Worm (Caenorhabditis elegans) whole organism, L1 larva: ENCODE measurements around the gene nhr-286.

Source experiments
- C04F5.9 ChIP-seq: sonication (generic microtip); optimal IDR thresholded peaks from 2 replicates; lab custom pipeline; 2016; ENCODE audit warnings: missing genetic modification characterization, missing compliant biosample characterization
- F16B12.6 ChIP-seq: fragments of 150-350 bp; optimal IDR thresholded peaks from 2 replicates; lab custom pipeline; 2014; ENCODE audit warnings: missing biosample characterization, missing genetic modification characterization
- aha-1 ChIP-seq: fragments of 150-350 bp; optimal IDR thresholded peaks from 2 replicates; lab custom pipeline; 2014; ENCODE audit warnings: missing biosample characterization, missing genetic modification characterization
- aly-2 ChIP-seq: fragments of 150-350 bp; optimal IDR thresholded peaks from 2 replicates; lab custom pipeline; 2014; ENCODE audit warnings: missing biosample characterization, missing genetic modification characterization
- ceh-63 ChIP-seq: fragments of 200-800 bp; sonication (Bioruptor generic); optimal IDR thresholded peaks from 2 replicates; lab custom pipeline; 2018; ENCODE audit warnings: mild to moderate bottlenecking, missing genetic modification characterization, missing compliant biosample characterization
- ceh-8 ChIP-seq: fragments of 200-800 bp; sonication (Bioruptor generic); optimal IDR thresholded peaks from 2 replicates; lab custom pipeline; 2018; ENCODE audit warnings: mild to moderate bottlenecking, missing genetic modification characterization, moderate library complexity, missing compliant biosample characterization
- ceh-88 ChIP-seq: fragments of 200-800 bp; sonication (Bioruptor generic); IDR thresholded peaks from 2 replicates; pipeline ENCODE4 v1.3.6; 2022; ENCODE audit warnings: missing genetic modification characterization, missing compliant biosample characterization
- ceh-90 ChIP-seq: sonication (generic microtip); optimal IDR thresholded peaks from 2 replicates; lab custom pipeline; 2016; ENCODE audit warnings: missing genetic modification characterization, missing compliant biosample characterization
- efl-1 ChIP-seq, 4 experiments: fragments of 150-350 bp; optimal IDR thresholded peaks in 3 of 4; peaks in 1 of 4; 1 replicate in 1 of 4; 2 replicates in 3 of 4; lab custom pipeline; 2014; ENCODE audit warnings: missing biosample characterization in 2 of 4, missing genetic modification characterization in 2 of 4, missing genetic modification reagents in 2 of 4
- ets-5 ChIP-seq: fragments of 200-800 bp; sonication (Bioruptor generic); IDR thresholded peaks from 2 replicates; pipeline ENCODE4 v1.3.6; 2022; ENCODE audit warnings: missing genetic modification characterization, missing compliant biosample characterization
- fkh-8 ChIP-seq: sonication (generic microtip); optimal IDR thresholded peaks from 2 replicates; lab custom pipeline; 2016; ENCODE audit warnings: mild to moderate bottlenecking, missing genetic modification characterization, missing compliant biosample characterization
- fos-1 ChIP-seq: fragments of 150-350 bp; optimal IDR thresholded peaks from 2 replicates; lab custom pipeline; 2014; ENCODE audit warnings: missing biosample characterization, missing genetic modification characterization
- grh-1 ChIP-seq: fragments of 200-800 bp; sonication (Bioruptor generic); IDR thresholded peaks from 2 replicates; pipeline ENCODE4 v1.3.6; 2022; ENCODE audit warnings: missing genetic modification reagents, missing genetic modification characterization, missing compliant biosample characterization
- hlh-4 ChIP-seq: sonication (generic microtip); optimal IDR thresholded peaks from 2 replicates; lab custom pipeline; 2016; ENCODE audit warnings: mild to moderate bottlenecking, missing genetic modification characterization, missing compliant biosample characterization
- irx-1 ChIP-seq: sonication (generic microtip); optimal IDR thresholded peaks from 2 replicates; lab custom pipeline; 2016; ENCODE audit warnings: missing genetic modification characterization, missing compliant biosample characterization
- isw-1 ChIP-seq: fragments of 200-800 bp; sonication (Bioruptor generic); IDR thresholded peaks from 2 replicates; pipeline ENCODE4 v1.3.6; 2022; ENCODE audit warnings: missing genetic modification characterization, missing compliant biosample characterization
- jun-1 ChIP-seq: fragments of 150-350 bp; optimal IDR thresholded peaks from 2 replicates; lab custom pipeline; 2014; ENCODE audit warnings: missing biosample characterization, missing genetic modification reagents, missing genetic modification characterization
- lin-14 ChIP-seq: fragments of 200-800 bp; sonication (Bioruptor generic); optimal IDR thresholded peaks from 2 replicates; lab custom pipeline; 2018; ENCODE audit warnings: mild to moderate bottlenecking, missing genetic modification characterization, moderate library complexity, missing compliant biosample characterization
- lin-39 ChIP-seq: fragments of 150-350 bp; optimal IDR thresholded peaks from 2 replicates; lab custom pipeline; 2014; ENCODE audit warnings: missing biosample characterization, missing genetic modification reagents, missing genetic modification characterization
- lir-3 ChIP-seq: sonication (generic microtip); optimal IDR thresholded peaks from 2 replicates; lab custom pipeline; 2016; ENCODE audit warnings: mild to moderate bottlenecking, missing genetic modification characterization, moderate library complexity, missing compliant biosample characterization; ENCODE audit not compliant: poor library complexity
- lsy-2 ChIP-seq, 2 experiments: fragments of 150-350 bp; optimal IDR thresholded peaks; 2 replicates each; lab custom pipeline; 2014; ENCODE audit warnings: missing biosample characterization in 2 of 2, missing genetic modification characterization in 2 of 2
- mdl-1 ChIP-seq, 2 experiments: fragments of 150-350 bp; optimal IDR thresholded peaks; 2 replicates each; lab custom pipeline; 2014 to 2017; ENCODE audit warnings: missing biosample characterization in 2 of 2, missing genetic modification characterization in 2 of 2, inconsistent platforms in 1 of 2
- mef-2 ChIP-seq: fragments of 150-350 bp; optimal IDR thresholded peaks from 2 replicates; lab custom pipeline; 2014; ENCODE audit warnings: missing biosample characterization, missing genetic modification characterization
- nhr-76 ChIP-seq: sonication (generic microtip); optimal IDR thresholded peaks from 2 replicates; lab custom pipeline; 2017; ENCODE audit warnings: missing biosample characterization, missing genetic modification characterization
- nhr-84 ChIP-seq: sonication (generic microtip); optimal IDR thresholded peaks from 2 replicates; lab custom pipeline; 2017; ENCODE audit warnings: missing biosample characterization, missing genetic modification characterization
- nhr-85 ChIP-seq: sonication (generic microtip); peaks from one replicate; lab custom pipeline; 2016; ENCODE audit warnings: missing genetic modification characterization, inconsistent platforms, missing compliant biosample characterization
- rnt-1 ChIP-seq: sonication (generic microtip); optimal IDR thresholded peaks from 2 replicates; lab custom pipeline; 2016; ENCODE audit warnings: mild to moderate bottlenecking, missing genetic modification characterization, moderate library complexity, missing compliant biosample characterization
- snu-23 ChIP-seq: sonication (generic microtip); optimal IDR thresholded peaks from 2 replicates; lab custom pipeline; 2016; ENCODE audit warnings: missing genetic modification characterization, missing compliant biosample characterization
- sptf-1 ChIP-seq: fragments of 150-350 bp; optimal IDR thresholded peaks from 2 replicates; lab custom pipeline; 2014; ENCODE audit warnings: missing biosample characterization, missing genetic modification characterization
- sup-37 ChIP-seq: fragments of 200-800 bp; sonication (Bioruptor generic); optimal IDR thresholded peaks from 2 replicates; lab custom pipeline; 2018; ENCODE audit warnings: mild to moderate bottlenecking, missing genetic modification characterization, missing compliant biosample characterization
- tlp-1 ChIP-seq: fragments of 150-350 bp; optimal IDR thresholded peaks from 2 replicates; lab custom pipeline; 2014; ENCODE audit warnings: missing biosample characterization, missing genetic modification characterization
- unc-130 ChIP-seq: fragments of 150-350 bp; optimal IDR thresholded peaks from 2 replicates; lab custom pipeline; 2017; ENCODE audit warnings: missing biosample characterization, missing genetic modification characterization, inconsistent platforms
- unc-30 ChIP-seq: sonication (generic microtip); optimal IDR thresholded peaks from 2 replicates; lab custom pipeline; 2017; ENCODE audit warnings: missing biosample characterization, missing genetic modification characterization

Gene nhr-286

ce11 chrV:7133963-7134362 lies 42.6 kb upstream of the nhr-286 start, which contains the start of gene F10D2.16:
Gene F10D2.16, plus strand, starts transcription at chrV:7134263.
- no peak for TF ChIP-seq lin-39
- no peak for TF ChIP-seq efl-1 (optimal IDR thresholded peaks at IDR 0.05; lab: Kevin White, UChicago)
- TF ChIP-seq efl-1 (GFP tag; optimal IDR thresholded peaks at IDR 0.05 in 1 of 2; lab: Kevin White, UChicago) = peak in 1 of 2 experiments; percentile 39

ce11 chrV:7132248-7132647 lies 40.8 kb upstream of the nhr-286 start, which contains the start of gene sre-10:
Gene sre-10, plus strand, starts transcription at chrV:7132548.
- TF ChIP-seq fkh-8 (tag; lab: Kevin White, UChicago) (no peak), lsy-2 (tag; optimal IDR thresholded peaks at IDR 0.05; lab: Kevin White, UChicago) (no peak), sup-37 (GFP tag; lab: Kevin White, UChicago) (no peak), ceh-63 (GFP tag; lab: Kevin White, UChicago) (no peak), sptf-1 (no peak), hlh-4 (tag; lab: Kevin White, UChicago) (no peak), jun-1 (tag; lab: Kevin White, UChicago) (no peak), lin-14 (GFP tag; lab: Kevin White, UChicago) (no peak)
- TF ChIP-seq, all 84 proteins: peak for 0

- TF ChIP-seq aly-2 (tag; lab: Kevin White, UChicago) = no peak
- no peak for TF ChIP-seq snu-23 (GFP tag; lab: Kevin White, UChicago)
- TF ChIP-seq unc-130 (tag; lab: Kevin White, UChicago) = no peak
- no peak for TF ChIP-seq ets-5 (GFP tag; lab: Robert Waterston, UW)
- TF ChIP-seq nhr-85 = no peak
- TF ChIP-seq aha-1 = no peak
- TF ChIP-seq F16B12.6 (tag; lab: Kevin White, UChicago) = no peak
- no peak for TF ChIP-seq fos-1 (tag; lab: Kevin White, UChicago)
- no peak for TF ChIP-seq mef-2 (tag; lab: Kevin White, UChicago)
- TF ChIP-seq, all 84 proteins: peak for 0
Observed at ce11 chrV:7130974-7131373, 39.6 kb upstream of the nhr-286 start, which contains the start of gene srx-36. Gene srx-36, minus strand, starts transcription at chrV:7131074.

- no peak for TF ChIP-seq lir-3 (tag; lab: Kevin White, UChicago)
- TF ChIP-seq efl-1 (optimal IDR thresholded peaks at IDR 0.05; lab: Kevin White, UChicago) = no peak
- TF ChIP-seq efl-1 (GFP tag; optimal IDR thresholded peaks at IDR 0.05 in 1 of 2; lab: Kevin White, UChicago) = peak in 1 of 2 experiments; percentile 13
- TF ChIP-seq ceh-90 (tag; lab: Kevin White, UChicago) = no peak
Observed at ce11 chrV:7129460-7129859, 38.0 kb upstream of the nhr-286 start, which contains the start of gene T01C4.8. Gene T01C4.8, minus strand, starts transcription at chrV:7129560.

- TF ChIP-seq lsy-2 (tag; optimal IDR thresholded peaks at IDR 0.05; lab: Kevin White, UChicago) (no peak), unc-30 (tag; lab: Kevin White, UChicago) (no peak), snu-23 (GFP tag; lab: Kevin White, UChicago) (no peak), C04F5.9 (tag; lab: Kevin White, UChicago) (no peak), isw-1 (no peak), ceh-8 (GFP tag; lab: Kevin White, UChicago) (no peak), grh-1 (no peak), lin-39 (no peak), mdl-1 (tag; optimal IDR thresholded peaks at IDR 0.05; lab: Kevin White, UChicago) (no peak), ceh-88 (GFP tag; lab: Robert Waterston, UW) (no peak), irx-1 (tag; lab: Kevin White, UChicago) (no peak), rnt-1 (no peak), nhr-76 (tag; lab: Kevin White, UChicago) (no peak), tlp-1 (no peak), aly-2 (tag; lab: Kevin White, UChicago) (no peak), nhr-84 (tag; lab: Kevin White, UChicago) (no peak)
Observed at ce11 chrV:7123979-7124378, 32.6 kb upstream of the nhr-286 start.
